Worm (Caenorhabditis elegans) whole organism, young adult: Measurements from ENCODE around the gene tbc-13.

ENCODE experiments used
- C06A6.2 ChIP-seq: fragments of 200-800 bp; sonication (Bioruptor generic); conservative IDR thresholded peaks from 2 replicates; pipeline ENCODE4 v1.3.6; 2022; ENCODE audit warnings: missing genetic modification characterization, missing compliant biosample characterization
- F22D6.2 ChIP-seq: sonication (generic microtip); optimal IDR thresholded peaks from 2 replicates; lab custom pipeline; 2016; ENCODE audit warnings: mild to moderate bottlenecking, missing genetic modification characterization, missing compliant biosample characterization
- F49E8.2 ChIP-seq: sonication (generic microtip); optimal IDR thresholded peaks from 3 replicates; lab custom pipeline; 2017; ENCODE audit warnings: missing genetic modification characterization, mild to moderate bottlenecking, missing compliant biosample characterization, antibody characterized with exemption, moderate library complexity; ENCODE audit not compliant: insufficient read depth
- K11D2.4 ChIP-seq: fragments of 200-800 bp; sonication (Bioruptor generic); IDR thresholded peaks from 2 replicates; pipeline ENCODE4 v1.3.6; 2022; ENCODE audit warnings: missing genetic modification reagents, missing genetic modification characterization, missing compliant biosample characterization
- Y53F4B.3 ChIP-seq: fragments of 200-800 bp; sonication (Bioruptor generic); IDR thresholded peaks from 2 replicates; pipeline ENCODE4 v1.3.6; 2022; ENCODE audit warnings: missing genetic modification reagents, missing genetic modification characterization, missing compliant biosample characterization
- Y79H2A.3 ChIP-seq: fragments of 200-800 bp; sonication (Bioruptor generic); conservative IDR thresholded peaks from 2 replicates; pipeline ENCODE4 v1.3.6; 2022; ENCODE audit warnings: missing genetic modification reagents, missing genetic modification characterization, missing compliant biosample characterization
- atf-7 ChIP-seq: sonication (generic microtip); optimal IDR thresholded peaks from 2 replicates; lab custom pipeline; 2017; ENCODE audit warnings: mild to moderate bottlenecking, missing genetic modification characterization, missing compliant biosample characterization
- attf-6 ChIP-seq: fragments of 200-800 bp; sonication (Bioruptor generic); IDR thresholded peaks from 2 replicates; pipeline ENCODE4 v1.3.6; 2022; ENCODE audit warnings: missing genetic modification reagents, missing genetic modification characterization, missing compliant biosample characterization
- cebp-1 ChIP-seq, 2 experiments: fragments of 200-800 bp in 1 of 2; sonication (Bioruptor generic) in 1 of 2; sonication (generic microtip) in 1 of 2; IDR thresholded peaks in 1 of 2; optimal IDR thresholded peaks in 1 of 2; 2 replicates each; pipeline versions ENCODE4 v1.3.6 to Lab custom; 2017 to 2022; ENCODE audit warnings: missing compliant biosample characterization in 2 of 2, missing genetic modification characterization in 2 of 2, mild to moderate bottlenecking in 1 of 2, missing genetic modification reagents in 1 of 2, moderate library complexity in 1 of 2
- cebp-2 ChIP-seq: fragments of 200-800 bp; sonication (Bioruptor generic); IDR thresholded peaks from 2 replicates; pipeline ENCODE4 v1.3.6; 2022; ENCODE audit warnings: missing genetic modification characterization, missing compliant biosample characterization
- chd-7 ChIP-seq: sonication (generic microtip); optimal IDR thresholded peaks from 2 replicates; lab custom pipeline; 2016; ENCODE audit warnings: mild to moderate bottlenecking, missing genetic modification characterization, moderate library complexity, missing compliant biosample characterization
- egl-44 ChIP-seq: fragments of 200-800 bp; sonication (Bioruptor generic); IDR thresholded peaks from 2 replicates; pipeline ENCODE4 v1.3.6; 2022; ENCODE audit warnings: missing genetic modification reagents, missing genetic modification characterization, missing compliant biosample characterization
- ekl-4 ChIP-seq: fragments of 200-800 bp; sonication (Bioruptor generic); IDR thresholded peaks from 2 replicates; pipeline ENCODE4 v1.3.6; 2022; ENCODE audit warnings: missing genetic modification reagents, missing genetic modification characterization, missing compliant biosample characterization
- gei-17 ChIP-seq: fragments of 200-800 bp; sonication (Bioruptor generic); optimal IDR thresholded peaks from 2 replicates; lab custom pipeline; 2018; ENCODE audit warnings: mild to moderate bottlenecking, missing genetic modification characterization, missing compliant biosample characterization
- hmg-20 ChIP-seq: fragments of 200-800 bp; sonication (Bioruptor generic); IDR thresholded peaks from 2 replicates; pipeline ENCODE4 v1.3.6; 2022; ENCODE audit warnings: missing genetic modification reagents, missing genetic modification characterization, missing compliant biosample characterization
- let-607 ChIP-seq, 2 experiments: fragments of 200-800 bp in 1 of 2; sonication (Bioruptor generic) in 1 of 2; sonication (generic microtip) in 1 of 2; optimal IDR thresholded peaks; 2 replicates each; lab custom pipeline; 2016 to 2018; ENCODE audit warnings: mild to moderate bottlenecking in 2 of 2, missing compliant biosample characterization in 2 of 2, missing genetic modification characterization in 2 of 2, moderate library complexity in 2 of 2, missing genotype in 1 of 2
- lin-40 ChIP-seq: sonication (generic microtip); optimal IDR thresholded peaks from 2 replicates; lab custom pipeline; 2016; ENCODE audit warnings: missing genetic modification characterization, mild to moderate bottlenecking, missing compliant biosample characterization, missing genotype, missing genetic modification reagents
- lir-1 ChIP-seq: fragments of 200-800 bp; sonication (Bioruptor generic); conservative IDR thresholded peaks from 2 replicates; pipeline ENCODE4 v1.3.6; 2022; ENCODE audit warnings: missing genetic modification reagents, missing genetic modification characterization, missing compliant biosample characterization
- lsl-1 ChIP-seq: fragments of 200-800 bp; sonication (Bioruptor generic); optimal IDR thresholded peaks from 2 replicates; lab custom pipeline; 2018; ENCODE audit warnings: mild to moderate bottlenecking, missing genetic modification characterization, moderate library complexity, missing compliant biosample characterization
- madf-10 ChIP-seq: sonication (generic microtip); optimal IDR thresholded peaks from 2 replicates; lab custom pipeline; 2016; ENCODE audit warnings: mild to moderate bottlenecking, missing genetic modification characterization, missing compliant biosample characterization
- madf-6 ChIP-seq: fragments of 200-800 bp; sonication (Bioruptor generic); IDR thresholded peaks from 2 replicates; pipeline ENCODE4 v1.3.6; 2022; ENCODE audit warnings: missing genetic modification reagents, missing genetic modification characterization, missing compliant biosample characterization
- mcd-1 ChIP-seq: fragments of 200-800 bp; sonication (Bioruptor generic); IDR thresholded peaks from 2 replicates; pipeline ENCODE4 v1.3.6; 2022; ENCODE audit warnings: missing genetic modification reagents, missing genetic modification characterization, missing compliant biosample characterization
- nfya-1 ChIP-seq: sonication (generic microtip); optimal IDR thresholded peaks from 2 replicates; lab custom pipeline; 2017; ENCODE audit warnings: antibody characterized with exemption, missing compliant biosample characterization, missing genetic modification characterization, borderline replicate concordance; ENCODE audit not compliant: insufficient read depth
- nfya-2 ChIP-seq: fragments of 200-800 bp; sonication (Bioruptor generic); IDR thresholded peaks from 2 replicates; pipeline ENCODE4 v1.3.6; 2022; ENCODE audit warnings: missing genetic modification reagents, missing genetic modification characterization, missing compliant biosample characterization
- nhr-80 ChIP-seq: sonication (generic microtip); optimal IDR thresholded peaks from 2 replicates; lab custom pipeline; 2016; ENCODE audit warnings: missing genetic modification characterization, missing compliant biosample characterization
- nhr-90 ChIP-seq: sonication (generic microtip); optimal IDR thresholded peaks from 2 replicates; lab custom pipeline; 2016; ENCODE audit warnings: missing genotype, mild to moderate bottlenecking, missing genetic modification characterization, missing compliant biosample characterization
- pha-4 ChIP-seq: fragments of 150-350 bp; sonication (generic microtip); optimal IDR thresholded peaks from 2 replicates; lab custom pipeline; 2014; ENCODE audit warnings: missing biosample characterization, missing genetic modification reagents, missing genetic modification characterization
- repo-1 ChIP-seq: sonication (generic microtip); optimal IDR thresholded peaks from 2 replicates; lab custom pipeline; 2017; ENCODE audit warnings: mild to moderate bottlenecking, missing genetic modification characterization, missing compliant biosample characterization
- rpc-1 ChIP-seq, 2 experiments: fragments of 150-350 bp in 1 of 2; sonication (generic microtip) in 1 of 2; optimal IDR thresholded peaks; 2 replicates each; lab custom pipeline; 2014 to 2018; ENCODE audit warnings: missing biosample characterization in 1 of 2, missing genetic modification characterization in 1 of 2, missing genetic modification reagents in 1 of 2, missing genotype in 1 of 2
- sea-2 ChIP-seq: fragments of 200-800 bp; sonication (Bioruptor generic); IDR thresholded peaks from 2 replicates; pipeline ENCODE4 v1.3.6; 2022; ENCODE audit warnings: missing genetic modification characterization, missing compliant biosample characterization
- somi-1 ChIP-seq: fragments of 200-800 bp; sonication (Bioruptor generic); optimal IDR thresholded peaks from 2 replicates; lab custom pipeline; 2018; ENCODE audit warnings: mild to moderate bottlenecking, missing genetic modification characterization, missing compliant biosample characterization
- sptf-2 ChIP-seq: fragments of 200-800 bp; sonication (Bioruptor generic); optimal IDR thresholded peaks from 2 replicates; lab custom pipeline; 2018; ENCODE audit warnings: mild to moderate bottlenecking, missing genetic modification characterization, missing compliant biosample characterization
- tbp1 ChIP-seq: fragments of 200-800 bp; sonication (Bioruptor generic); optimal IDR thresholded peaks from 2 replicates; lab custom pipeline; 2018; ENCODE audit warnings: mild to moderate bottlenecking, missing genetic modification characterization, missing compliant biosample characterization
- tlf-1 ChIP-seq: fragments of 200-800 bp; sonication (Bioruptor generic); optimal IDR thresholded peaks from 2 replicates; lab custom pipeline; 2018; ENCODE audit warnings: mild to moderate bottlenecking, missing genetic modification characterization, missing compliant biosample characterization
- unc-62 ChIP-seq: fragments of 150-350 bp; optimal IDR thresholded peaks from 2 replicates; lab custom pipeline; 2014; ENCODE audit warnings: missing biosample characterization, missing genetic modification reagents, missing genetic modification characterization
- zim-3 ChIP-seq: sonication (generic microtip); optimal IDR thresholded peaks from 2 replicates; lab custom pipeline; 2017; ENCODE audit warnings: mild to moderate bottlenecking, missing genetic modification characterization, moderate library complexity, missing compliant biosample characterization
- ztf-22 ChIP-seq: fragments of 200-800 bp; sonication (Bioruptor generic); optimal IDR thresholded peaks from 2 replicates; lab custom pipeline; 2018; ENCODE audit warnings: mild to moderate bottlenecking, missing genetic modification characterization, moderate library complexity, missing compliant biosample characterization
- ztf-26 ChIP-seq: sonication (generic microtip); optimal IDR thresholded peaks from 2 replicates; lab custom pipeline; 2017; ENCODE audit warnings: missing genetic modification characterization, missing compliant biosample characterization
- ztf-3 ChIP-seq: fragments of 200-800 bp; sonication (Bioruptor generic); optimal IDR thresholded peaks from 2 replicates; lab custom pipeline; 2018; ENCODE audit warnings: mild to moderate bottlenecking, missing genetic modification characterization, missing compliant biosample characterization

tbc-13 gene

ce11 chrX:12500777-12501176 lies 15.9 kb downstream of the tbc-13 start:
- TF ChIP-seq atf-7 (tag; lab: Kevin White, UChicago) (peak; percentile 71), lir-1 (no peak), ztf-3 (GFP tag; lab: Kevin White, UChicago) (peak; percentile 16), unc-62 (peak; percentile 2), mcd-1 (GFP tag; lab: Robert Waterston, UW) (peak; percentile 38; the same call in 1 of the 2 replicates), C06A6.2 (GFP tag; lab: Robert Waterston, UW) (peak; percentile 53; the same call in 1 of the 2 replicates), nhr-80 (tag; lab: Kevin White, UChicago) (peak; percentile 84), somi-1 (GFP tag; lab: Kevin White, UChicago) (peak; percentile 79), egl-44 (GFP tag; lab: Robert Waterston, UW) (0 out of 2 replicates have a peak, but pooled peaks have one; percentile 37), lsl-1 (GFP tag; lab: Kevin White, UChicago) (no peak), F22D6.2 (tag; lab: Kevin White, UChicago) (peak; percentile 84), tbp1 (peak; percentile 44), ztf-22 (GFP tag; lab: Kevin White, UChicago) (peak; percentile 70), rpc-1 (optimal IDR thresholded peaks at IDR 0.05; lab: Kevin White, UChicago) (no peak), rpc-1 (tag; optimal IDR thresholded peaks at IDR 0.05; lab: Kevin White, UChicago) (no peak), ztf-26 (tag; lab: Kevin White, UChicago) (peak; percentile 86), tlf-1 (peak; percentile 39), K11D2.4 (GFP tag; lab: Robert Waterston, UW) (0 out of 2 replicates have a peak, but pooled peaks have one; percentile 47), sptf-2 (GFP tag; lab: Kevin White, UChicago) (no peak), nfya-2 (GFP tag; lab: Robert Waterston, UW) (no peak), let-607 (tag; optimal IDR thresholded peaks at IDR 0.05; lab: Kevin White, UChicago) (peak in 1 of 2 experiments; percentile 64), nhr-90 (tag; lab: Kevin White, UChicago) (no peak), madf-10 (tag; lab: Kevin White, UChicago) (peak; percentile 8), sea-2 (GFP tag; lab: Robert Waterston, UW) (no peak), F49E8.2 (tag; lab: Kevin White, UChicago) (no peak), gei-17 (GFP tag; lab: Kevin White, UChicago) (no peak), cebp-1 (GFP tag; IDR thresholded peaks at IDR 0.05; lab: Robert Waterston, UW) (peak; percentile 13; the same call in 1 of the 2 replicates), cebp-1 (tag; optimal IDR thresholded peaks at IDR 0.05; lab: Kevin White, UChicago) (no peak), pha-4 (tag; lab: Kevin White, UChicago) (peak; percentile 64), lin-40 (tag; lab: Kevin White, UChicago) (peak; percentile 86), chd-7 (tag; lab: Kevin White, UChicago) (peak; percentile 62), nfya-1 (no peak)

- peak; percentile 97; the same call in 1 of the 2 replicates for TF ChIP-seq Y53F4B.3 (GFP tag; lab: Robert Waterston, UW)
- 0 out of 2 replicates have a peak, but pooled peaks have one; percentile 17 for TF ChIP-seq Y79H2A.3 (GFP tag; lab: Robert Waterston, UW)
These were observed 17.7 kb downstream of the tbc-13 start for ce11 chrX:12502582-12502981.

- TF ChIP-seq cebp-2 (GFP tag; lab: Robert Waterston, UW): 0 out of 2 replicates have a peak, but pooled peaks have one; percentile 25
- TF ChIP-seq hmg-20 (GFP tag; lab: Robert Waterston, UW): no peak
- peak; percentile 32; the same call in 1 of the 2 replicates for TF ChIP-seq madf-6 (GFP tag; lab: Robert Waterston, UW)
- TF ChIP-seq zim-3 (tag; lab: Kevin White, UChicago): peak; percentile 57
- no peak for TF ChIP-seq cebp-1 (GFP tag; IDR thresholded peaks at IDR 0.05; lab: Robert Waterston, UW)
- peak; percentile 27 for TF ChIP-seq cebp-1 (tag; optimal IDR thresholded peaks at IDR 0.05; lab: Kevin White, UChicago)
- TF ChIP-seq attf-6 (GFP tag; lab: Robert Waterston, UW): 0 out of 2 replicates have a peak, but pooled peaks have one; percentile 22
- TF ChIP-seq repo-1 (tag; lab: Kevin White, UChicago): peak; percentile 1
- TF ChIP-seq ekl-4 (GFP tag; lab: Robert Waterston, UW): peak; percentile 36; the same call in 1 of the 2 replicates
- TF ChIP-seq ztf-26 (tag; lab: Kevin White, UChicago): no peak
These were observed 18.5 kb downstream of the tbc-13 start, which contains the start of gene sdz-19 for ce11 chrX:12503288-12503803. TSS of gene sdz-19 (minus strand) at chrX:12503338.
